Worm (Caenorhabditis elegans) whole organism, dauer: Measurements from ENCODE around the gene ptrg-1.

Experiments
- unc-62 ChIP-seq: sonication (generic microtip); optimal IDR thresholded peaks from 2 replicates; lab custom pipeline; 2017; ENCODE audit warnings: missing biosample characterization, missing genetic modification reagents, missing genetic modification characterization

Gene ptrg-1

DNA sequence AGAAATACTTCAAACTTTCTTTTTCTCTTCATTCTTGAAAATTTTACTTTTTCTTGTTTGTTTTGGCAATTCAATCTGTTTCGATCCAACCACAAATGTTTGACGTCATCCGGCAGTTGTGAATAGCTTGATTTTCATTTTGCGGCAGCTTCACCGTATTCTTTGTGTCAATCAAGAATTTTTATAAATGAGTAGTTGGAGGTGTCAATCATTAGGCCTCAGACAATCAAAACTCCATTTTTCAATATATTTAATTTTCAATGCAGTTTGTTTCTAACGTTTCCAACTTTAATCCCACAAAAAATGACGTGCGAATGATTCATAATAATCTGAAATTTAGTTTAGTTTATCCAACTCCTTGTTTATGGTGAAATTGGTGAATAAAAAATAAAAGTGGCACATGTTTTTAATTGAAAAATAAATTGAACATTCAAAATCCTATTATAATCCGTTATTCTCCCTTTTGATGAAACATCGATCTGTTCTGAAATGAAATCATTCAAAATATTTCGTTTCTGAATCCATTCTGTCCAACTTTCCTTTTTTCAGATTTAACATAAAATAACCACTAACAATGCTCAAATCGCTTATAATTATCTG is 36.7 kb downstream of the ptrg-1 start, which contains the start of gene ttr-53:
Gene ttr-53 (plus strand): TSS at position 550 of the 600 bp plus-strand sequence.
- no peak for TF ChIP-seq unc-62 (GFP tag; lab: Kevin White, UChicago)

DNA sequence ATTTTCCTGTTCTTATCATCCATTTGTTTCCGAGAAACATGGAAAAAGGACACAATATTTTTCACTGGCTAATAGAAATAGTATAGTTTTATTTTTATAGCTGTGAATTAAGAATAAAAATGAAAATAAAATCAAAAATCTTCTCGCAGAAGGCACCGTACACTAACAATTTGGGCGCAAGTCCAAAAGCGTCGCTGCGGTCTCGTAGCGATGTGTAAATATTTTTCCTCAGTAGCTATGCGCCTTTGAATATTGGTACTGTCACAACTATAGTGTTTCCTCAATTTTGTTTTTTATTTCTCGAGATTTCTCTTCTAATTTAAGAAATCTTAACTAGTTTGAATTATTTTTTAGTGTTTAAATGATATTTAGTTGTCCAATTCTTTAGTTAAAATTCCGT is 37.2 kb downstream of the ptrg-1 start:
- TF ChIP-seq unc-62 (GFP tag; lab: Kevin White, UChicago) = no peak

DNA sequence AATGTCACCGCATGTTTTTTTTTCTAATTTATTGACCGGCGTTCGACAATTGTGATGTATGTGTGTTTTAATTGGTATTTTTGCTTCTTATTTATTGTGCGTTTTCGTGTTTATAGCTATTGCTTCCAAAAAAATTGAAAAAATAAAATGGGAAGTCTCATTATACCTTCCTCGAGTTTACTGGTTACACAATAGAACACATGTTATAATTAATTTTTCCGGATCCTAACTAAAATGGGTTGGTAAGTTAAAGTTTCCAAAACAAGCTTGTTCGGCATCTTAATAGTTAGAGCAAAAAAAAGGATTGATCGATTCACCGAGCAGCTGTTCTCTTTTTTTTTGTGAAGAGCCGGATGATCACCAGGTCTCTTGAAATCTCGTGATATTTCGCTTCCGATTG is 38.8 kb downstream of the ptrg-1 start, which contains the start of gene ttr-54:
Gene ttr-54 (plus strand): TSS at position 301 of the 400 bp plus-strand sequence.
- no peak for TF ChIP-seq unc-62 (GFP tag; lab: Kevin White, UChicago)

DNA sequence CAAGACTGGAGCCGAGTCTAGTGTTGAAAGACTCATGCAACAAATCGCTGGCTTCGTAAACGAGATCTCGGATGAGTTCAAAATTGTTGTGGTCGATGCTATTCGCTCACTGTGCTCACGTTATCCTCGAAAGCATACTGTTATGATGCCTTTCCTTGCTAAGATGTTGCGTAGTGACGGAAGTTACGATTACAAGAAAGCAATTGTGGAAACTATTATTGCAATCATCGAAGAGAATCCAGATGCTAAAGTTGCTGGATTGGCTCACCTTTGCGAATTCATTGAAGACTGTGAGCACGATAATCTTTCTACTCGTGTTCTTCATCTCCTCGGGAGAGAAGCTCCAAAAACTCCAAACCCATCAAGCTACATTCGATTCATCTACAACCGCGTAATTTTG is 40.8 kb downstream of the ptrg-1 start:
- TF ChIP-seq unc-62 (GFP tag; lab: Kevin White, UChicago) = no peak

DNA sequence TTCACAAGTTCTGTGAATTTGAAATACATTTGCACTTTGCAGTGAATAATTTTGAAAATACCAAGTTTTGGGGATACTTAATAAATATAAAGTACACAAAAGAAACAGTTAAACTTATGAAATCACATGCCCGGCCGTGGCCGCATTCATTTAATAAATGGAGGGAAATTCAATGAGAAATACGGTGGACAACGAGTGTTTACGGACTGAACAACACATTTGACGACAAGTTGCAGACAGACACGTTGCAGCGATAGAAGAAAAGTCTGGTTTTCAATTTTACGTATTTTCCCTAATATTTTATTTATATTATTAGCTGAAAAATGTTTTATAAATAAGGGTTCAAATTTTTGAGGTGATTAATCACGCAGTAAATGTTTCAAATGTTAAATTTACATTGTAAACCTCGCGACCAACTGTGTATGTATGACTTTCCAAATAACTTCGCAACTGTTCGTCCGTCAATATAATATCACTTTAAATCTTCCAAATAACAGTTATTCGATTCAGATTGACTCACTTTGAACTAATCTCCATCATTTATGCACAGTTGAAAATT is 42.7 kb downstream of the ptrg-1 start, which contains the start of gene copg-1:
Gene copg-1 (plus strand): TSS at position 509 of the 559 bp plus-strand sequence.
- no peak for TF ChIP-seq unc-62 (GFP tag; lab: Kevin White, UChicago)

DNA sequence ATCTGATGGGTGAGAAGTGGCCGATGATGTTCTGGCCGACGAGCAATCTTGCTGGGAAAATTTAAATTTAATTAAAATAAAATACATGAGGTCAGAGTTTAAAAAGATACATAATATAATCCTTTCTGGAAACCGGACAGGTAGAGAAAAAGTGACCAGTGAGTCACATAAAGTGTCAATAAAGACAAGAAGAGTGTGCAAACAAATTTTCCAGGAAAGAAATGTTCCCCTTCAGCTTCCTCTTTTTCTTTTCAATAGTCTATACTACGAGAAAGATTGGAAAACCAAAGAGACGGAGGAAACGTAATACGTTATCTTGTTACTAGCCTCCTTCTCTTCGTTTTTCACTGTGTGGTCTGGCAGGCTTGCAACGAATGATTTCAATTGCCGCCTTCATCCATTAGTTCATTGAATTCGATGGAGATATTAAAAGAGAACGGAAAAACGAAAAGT is 43.7 kb downstream of the ptrg-1 start, which contains the start of gene tsp-12:
Gene tsp-12 (minus strand): TSS at position 51 of the 453 bp plus-strand sequence.
- TF ChIP-seq unc-62 (GFP tag; lab: Kevin White, UChicago) = no peak

DNA sequence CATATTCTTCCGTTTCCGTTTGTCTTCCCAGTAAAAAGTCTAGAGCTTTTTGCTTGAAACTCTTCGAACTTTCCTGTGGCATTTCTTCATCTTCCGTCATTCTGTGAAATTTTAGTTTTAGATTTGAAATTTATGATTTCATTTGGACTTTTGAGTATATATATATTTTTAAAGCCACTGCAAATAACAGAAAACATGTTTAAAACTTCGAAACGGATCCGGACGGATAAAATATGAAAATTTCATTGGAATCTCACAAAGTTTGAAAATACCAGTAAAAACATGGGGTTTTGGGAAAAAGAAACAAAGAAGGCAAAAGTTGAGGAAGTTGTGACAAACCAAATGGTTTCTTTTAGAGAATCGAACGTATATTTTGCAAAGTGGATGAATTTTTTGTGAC is 45.3 kb downstream of the ptrg-1 start, which contains the start of gene pigs-1:
Gene pigs-1 (minus strand): TSS at position 101 of the 400 bp plus-strand sequence.
- TF ChIP-seq unc-62 (GFP tag; lab: Kevin White, UChicago) = no peak

DNA sequence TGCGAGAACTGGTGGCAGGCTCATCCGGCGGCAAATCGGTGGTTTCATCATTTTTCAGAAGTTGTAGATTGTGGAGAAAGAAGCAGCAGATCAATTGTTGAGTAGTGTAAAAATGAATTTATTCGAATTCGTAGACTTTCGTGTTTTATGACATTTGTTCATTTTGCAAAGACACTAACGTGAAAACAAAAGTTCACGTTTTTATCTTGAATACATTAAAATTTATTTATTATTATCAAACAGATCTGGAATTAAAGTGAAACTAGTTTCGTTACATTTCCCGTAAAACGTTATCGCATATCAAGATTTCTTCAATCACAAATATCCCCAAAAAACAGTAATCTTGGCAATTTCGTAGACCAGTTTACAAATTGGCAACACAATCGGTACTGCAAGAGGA is 47.4 kb downstream of the ptrg-1 start, which contains the start of gene T14G10.8:
Gene T14G10.8 (minus strand): TSS at position 101 of the 400 bp plus-strand sequence.
- no peak for TF ChIP-seq unc-62 (GFP tag; lab: Kevin White, UChicago)

DNA sequence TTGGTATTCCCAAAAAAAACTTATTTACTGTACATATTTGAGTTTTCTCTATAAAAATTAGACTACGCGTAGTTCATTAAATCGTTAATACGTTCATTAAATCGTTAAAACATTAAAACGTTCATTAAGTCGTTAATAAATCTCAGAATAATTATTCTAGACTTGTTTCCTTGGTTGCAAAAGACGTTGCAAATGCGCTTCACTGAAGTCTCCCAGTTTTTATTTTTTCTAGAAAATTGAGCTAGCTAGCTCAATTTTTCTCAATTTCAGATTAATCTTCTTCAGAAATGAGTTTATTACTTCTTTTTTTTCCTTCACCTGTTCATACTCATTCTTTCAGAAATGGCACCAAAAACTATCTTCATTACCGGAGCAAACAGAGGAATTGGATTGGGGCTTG is 49.3 kb downstream of the ptrg-1 start:
- TF ChIP-seq unc-62 (GFP tag; lab: Kevin White, UChicago) = no peak

DNA sequence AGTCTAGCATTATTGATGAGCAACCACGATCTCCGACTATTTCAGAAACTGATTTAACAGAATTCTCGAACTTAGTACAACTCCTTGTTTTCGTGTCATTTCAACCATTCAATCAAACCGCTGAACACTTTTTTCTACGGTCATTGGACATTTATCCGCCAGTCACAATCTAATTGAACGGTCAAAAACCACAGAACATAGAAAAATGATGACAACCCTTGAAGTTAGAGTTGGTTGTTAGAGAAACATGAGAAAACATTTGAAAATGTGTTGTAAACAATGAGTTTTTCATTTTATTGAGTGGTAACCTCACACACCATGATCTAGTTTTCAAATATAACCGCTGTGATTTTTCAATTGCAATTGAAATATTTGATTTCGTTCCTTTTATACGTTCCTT is 49.8 kb downstream of the ptrg-1 start:
- no peak for TF ChIP-seq unc-62 (GFP tag; lab: Kevin White, UChicago)

DNA sequence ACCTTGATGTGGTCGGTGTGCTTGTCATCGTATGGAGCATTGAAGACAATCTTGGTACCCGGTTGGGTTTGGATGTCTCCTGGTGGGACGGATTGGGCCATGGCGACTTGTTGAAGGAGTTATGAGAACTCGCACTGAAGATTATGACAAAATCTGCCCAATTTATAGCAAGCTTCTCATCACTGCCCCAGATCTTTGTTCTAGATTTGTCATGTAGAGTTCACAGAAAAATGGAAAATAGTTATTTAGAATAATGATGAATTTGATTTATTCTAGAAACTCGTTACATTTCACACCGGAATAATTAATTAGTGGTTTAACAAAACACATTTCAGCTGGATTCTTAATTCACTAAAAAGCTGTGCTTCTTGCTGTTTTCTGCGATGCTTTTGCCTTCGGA is 50.6 kb downstream of the ptrg-1 start, which contains the start of gene msp-38:
Gene msp-38 (minus strand): TSS at position 101 of the 400 bp plus-strand sequence.
- TF ChIP-seq unc-62 (GFP tag; lab: Kevin White, UChicago) = no peak

DNA sequence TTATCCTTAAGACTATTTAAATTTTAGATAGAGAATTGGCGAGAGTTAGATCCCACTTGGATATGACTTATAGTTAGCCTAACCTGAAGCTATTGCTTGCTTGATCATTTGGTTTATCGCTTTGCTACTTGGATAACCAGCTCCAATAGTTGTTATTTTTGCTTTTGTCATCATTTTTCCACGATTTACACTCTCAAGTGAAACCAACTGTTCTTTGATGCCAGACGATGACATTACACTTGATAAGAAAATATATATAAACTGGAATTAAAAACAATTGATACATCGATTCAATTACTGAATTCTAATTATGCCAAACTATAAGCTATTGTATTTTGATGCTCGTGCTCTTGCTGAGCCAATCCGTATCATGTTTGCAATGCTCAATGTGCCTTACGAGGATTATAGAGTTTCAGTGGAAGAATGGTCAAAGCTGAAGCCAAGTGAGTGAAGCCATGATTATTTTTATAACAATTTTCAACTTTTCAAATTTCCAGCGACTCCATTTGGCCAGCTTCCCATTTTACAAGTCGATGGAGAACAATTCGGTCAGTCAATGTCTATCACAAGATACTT is 52.2 kb downstream of the ptrg-1 start, which contains the start of the genes gst-2, gst-4 and dhs-12:
Gene gst-2 (minus strand): TSS at position 132 of the 576 bp plus-strand sequence.
Gene gst-4 (plus strand): TSS at position 296 of the 576 bp plus-strand sequence.
Gene dhs-12 (plus strand): TSS at position 526 of the 576 bp plus-strand sequence.
- no peak for TF ChIP-seq unc-62 (GFP tag; lab: Kevin White, UChicago)

DNA sequence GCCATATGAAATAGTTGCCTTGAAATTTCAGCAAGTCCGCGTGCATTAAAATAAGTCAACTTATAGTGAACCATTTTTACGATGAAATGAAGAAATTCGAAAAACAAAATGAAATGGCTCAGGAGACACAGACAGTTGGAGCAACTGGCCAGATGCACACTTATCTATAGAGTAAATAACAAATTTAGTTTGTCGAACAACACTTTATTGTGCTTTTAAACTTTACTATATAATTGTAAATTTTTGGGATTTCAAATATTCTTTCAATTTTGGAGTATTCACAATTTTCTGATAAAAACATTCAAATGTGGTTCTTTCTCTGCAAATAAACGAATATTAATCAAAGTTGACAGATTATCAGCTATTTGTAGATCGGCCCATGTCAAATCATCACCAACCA is 54.1 kb downstream of the ptrg-1 start, which contains the start of gene gst-3:
Gene gst-3 (minus strand): TSS at position 101 of the 400 bp plus-strand sequence.
- no peak for TF ChIP-seq unc-62 (GFP tag; lab: Kevin White, UChicago)

DNA sequence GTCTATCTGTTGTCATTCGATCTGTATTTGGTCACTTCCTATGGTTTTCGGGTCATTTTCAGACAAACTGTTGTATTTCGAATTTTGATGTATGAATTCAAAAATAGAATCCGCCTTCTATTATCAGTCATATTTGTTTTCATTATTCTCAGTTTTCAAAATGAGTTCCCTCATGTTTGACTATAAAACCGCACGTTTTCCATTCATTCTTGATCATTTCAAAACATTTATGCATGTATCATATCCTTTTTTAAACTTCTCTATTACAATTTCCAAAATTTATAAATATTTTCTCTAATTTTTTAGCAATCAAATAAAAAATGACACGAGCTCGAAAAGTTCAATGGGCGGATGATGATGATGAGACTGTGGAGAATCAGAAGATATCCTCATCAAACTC is 56.4 kb downstream of the ptrg-1 start, which contains the start of gene K08F4.12:
Gene K08F4.12 (plus strand): TSS at position 301 of the 400 bp plus-strand sequence.
- TF ChIP-seq unc-62 (GFP tag; lab: Kevin White, UChicago) = no peak

DNA sequence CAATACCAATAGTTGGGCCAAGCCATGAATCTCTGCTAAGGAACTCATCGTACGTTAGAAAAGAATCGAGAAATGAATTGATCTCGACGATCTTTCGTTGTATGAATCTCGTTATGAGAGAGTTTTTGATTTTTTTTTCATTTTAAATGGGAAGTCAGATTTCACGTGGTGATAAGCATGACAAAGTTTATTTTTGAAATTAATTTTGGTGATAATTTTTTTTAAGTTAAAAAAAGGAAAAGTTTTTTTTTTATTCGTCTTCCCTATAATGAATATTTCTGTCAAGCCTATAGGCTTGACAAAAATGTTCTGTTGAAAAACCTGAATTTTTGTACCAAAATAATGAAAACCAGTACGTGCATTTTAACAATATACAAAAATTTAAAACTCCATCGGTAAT is 58.4 kb downstream of the ptrg-1 start, which contains the start of gene K08F4.5:
Gene K08F4.5 (minus strand): TSS at position 101 of the 400 bp plus-strand sequence.
- no peak for TF ChIP-seq unc-62 (GFP tag; lab: Kevin White, UChicago)
